Worm (Caenorhabditis elegans): Measurements from ENCODE around the gene R09D1.13.
"Not testable (repeated sequence)": the region's sequence is repeated elsewhere in the genome, so short reads cannot be mapped to it uniquely, and the experiment has no call there.

The R09D1.13 gene

ce11 chrII:9452172-9452571 lies 6.9 kb upstream of the R09D1.13 start, which contains the start of gene R09D1.12:
Gene R09D1.12, minus strand, starts transcription at chrII:9452272.
- not testable (repeated sequence) for TF ChIP-seq cog-1 (tag; optimal IDR thresholded peaks at IDR 0.05); klf-2 (GFP tag; conservative IDR thresholded peaks at IDR 0.05); ztf-23 (GFP tag; IDR thresholded peaks at IDR 0.05)

DNA sequence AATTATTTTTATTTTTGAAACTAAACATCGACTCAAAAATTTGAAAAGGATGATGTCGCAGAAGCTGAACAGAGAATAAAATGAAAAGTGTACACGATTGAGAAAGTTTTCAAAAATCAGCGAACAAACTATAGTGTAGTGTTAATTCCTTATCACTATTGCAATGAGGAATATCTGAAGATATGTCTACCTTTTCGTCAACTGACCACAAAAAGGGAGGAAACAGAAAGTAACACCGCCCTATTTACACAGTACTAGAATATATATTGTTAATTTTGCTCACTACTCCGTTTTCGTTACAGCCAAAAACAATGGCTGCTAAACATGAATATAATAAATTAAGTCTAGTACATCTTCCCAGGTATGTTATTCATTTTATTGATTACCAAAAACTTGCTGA lies 2.7 kb upstream of the R09D1.13 start, which contains the start of gene chil-18:
Gene chil-18 (plus strand): TSS at position 301 of the 400 bp plus-strand sequence.
- TF ChIP-seq ztf-29 (GFP tag; IDR thresholded peaks at IDR 0.05) (no peak), ztf-23 (GFP tag; IDR thresholded peaks at IDR 0.05) (no peak), cog-1 (tag; optimal IDR thresholded peaks at IDR 0.05) (no peak), klf-2 (GFP tag; conservative IDR thresholded peaks at IDR 0.05) (no peak), ref-1 (GFP tag; conservative IDR thresholded peaks at IDR 0.05) (no peak), T22C8.4 (GFP tag; IDR thresholded peaks at IDR 0.05) (no peak), med-1 (GFP tag; optimal IDR thresholded peaks at IDR 0.05; ENCODE audit: insufficient read depth) (no peak), tab-1 (GFP tag; IDR thresholded peaks at IDR 0.05) (no peak), flt-1 (GFP tag; IDR thresholded peaks at IDR 0.05) (no peak)

ce11 chrII:9443522-9443921 lies 1.7 kb downstream of the R09D1.13 start, which contains the start of gene chil-15:
Gene chil-15, minus strand, starts transcription at chrII:9443622.
- TF ChIP-seq med-1 (GFP tag; optimal IDR thresholded peaks at IDR 0.05; ENCODE audit: insufficient read depth) (no peak), klf-2 (GFP tag; conservative IDR thresholded peaks at IDR 0.05) (no peak), ref-1 (GFP tag; conservative IDR thresholded peaks at IDR 0.05) (no peak), cog-1 (tag; optimal IDR thresholded peaks at IDR 0.05) (no peak), tab-1 (GFP tag; IDR thresholded peaks at IDR 0.05) (no peak), T22C8.4 (GFP tag; IDR thresholded peaks at IDR 0.05) (no peak), ztf-23 (GFP tag; IDR thresholded peaks at IDR 0.05) (no peak), ztf-29 (GFP tag; IDR thresholded peaks at IDR 0.05) (no peak), flt-1 (GFP tag; IDR thresholded peaks at IDR 0.05) (no peak)

- no peak for TF ChIP-seq flt-1 (GFP tag; IDR thresholded peaks at IDR 0.05)
- TF ChIP-seq tab-1 (GFP tag; IDR thresholded peaks at IDR 0.05), result no peak
- TF ChIP-seq T22C8.4 (GFP tag; IDR thresholded peaks at IDR 0.05), result no peak
- no peak for TF ChIP-seq ref-1 (GFP tag; conservative IDR thresholded peaks at IDR 0.05)
- no peak for TF ChIP-seq klf-2 (GFP tag; conservative IDR thresholded peaks at IDR 0.05)
- TF ChIP-seq ztf-29 (GFP tag; IDR thresholded peaks at IDR 0.05), result no peak
- TF ChIP-seq ztf-23 (GFP tag; IDR thresholded peaks at IDR 0.05), result no peak
- no peak for TF ChIP-seq cog-1 (tag; optimal IDR thresholded peaks at IDR 0.05)
- no peak for TF ChIP-seq med-1 (GFP tag; optimal IDR thresholded peaks at IDR 0.05; ENCODE audit: insufficient read depth)
Measured at ce11 chrII:9441838-9442237, 3.4 kb downstream of the R09D1.13 start, which contains the start of gene chil-16. Gene chil-16, minus strand, starts transcription at chrII:9441938.

ce11 chrII:9440060-9440459 lies 5.2 kb downstream of the R09D1.13 start, which contains the start of gene chil-17:
Gene chil-17, minus strand, starts transcription at chrII:9440160.
- no peak for TF ChIP-seq med-1 (GFP tag; optimal IDR thresholded peaks at IDR 0.05; ENCODE audit: insufficient read depth)
- TF ChIP-seq T22C8.4 (GFP tag; IDR thresholded peaks at IDR 0.05), result no peak
- no peak for TF ChIP-seq ztf-23 (GFP tag; IDR thresholded peaks at IDR 0.05)
- no peak for TF ChIP-seq flt-1 (GFP tag; IDR thresholded peaks at IDR 0.05)
- TF ChIP-seq cog-1 (tag; optimal IDR thresholded peaks at IDR 0.05), result no peak
- no peak for TF ChIP-seq ztf-29 (GFP tag; IDR thresholded peaks at IDR 0.05)
- no peak for TF ChIP-seq tab-1 (GFP tag; IDR thresholded peaks at IDR 0.05)
- no peak for TF ChIP-seq klf-2 (GFP tag; conservative IDR thresholded peaks at IDR 0.05)
- TF ChIP-seq ref-1 (GFP tag; conservative IDR thresholded peaks at IDR 0.05), result no peak

DNA sequence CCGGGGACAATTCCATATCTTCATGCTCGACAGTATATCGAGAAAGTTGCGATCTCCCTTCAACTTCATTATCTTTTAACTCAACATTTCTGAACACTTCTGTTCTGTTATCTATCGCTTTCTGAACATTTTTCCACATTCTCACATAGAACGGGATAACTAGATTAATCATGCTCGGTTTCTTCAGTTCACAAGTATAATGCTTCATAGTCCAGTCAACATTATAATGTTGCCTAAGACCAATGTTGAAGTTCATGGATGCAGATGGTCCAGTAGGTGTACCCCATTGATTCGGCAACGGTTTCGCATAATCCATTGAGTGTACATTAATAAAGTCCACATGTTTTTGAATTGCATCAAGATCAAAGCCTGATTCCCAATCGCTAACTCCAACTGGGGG lies 6.4 kb downstream of the R09D1.13 start:
- TF ChIP-seq klf-2 (GFP tag; conservative IDR thresholded peaks at IDR 0.05) (no peak), cog-1 (tag; optimal IDR thresholded peaks at IDR 0.05) (no peak), flt-1 (GFP tag; IDR thresholded peaks at IDR 0.05) (no peak), med-1 (GFP tag; optimal IDR thresholded peaks at IDR 0.05; ENCODE audit: insufficient read depth) (no peak), tab-1 (GFP tag; IDR thresholded peaks at IDR 0.05) (no peak), T22C8.4 (GFP tag; IDR thresholded peaks at IDR 0.05) (no peak), ztf-23 (GFP tag; IDR thresholded peaks at IDR 0.05) (no peak), ztf-29 (GFP tag; IDR thresholded peaks at IDR 0.05) (no peak), ref-1 (GFP tag; conservative IDR thresholded peaks at IDR 0.05) (no peak)

ce11 chrII:9438227-9438626 lies 7.0 kb downstream of the R09D1.13 start, which contains the start of gene chil-13:
Gene chil-13, minus strand, starts transcription at chrII:9438327.
- TF ChIP-seq med-1 (GFP tag; optimal IDR thresholded peaks at IDR 0.05; ENCODE audit: insufficient read depth), result no peak

DNA sequence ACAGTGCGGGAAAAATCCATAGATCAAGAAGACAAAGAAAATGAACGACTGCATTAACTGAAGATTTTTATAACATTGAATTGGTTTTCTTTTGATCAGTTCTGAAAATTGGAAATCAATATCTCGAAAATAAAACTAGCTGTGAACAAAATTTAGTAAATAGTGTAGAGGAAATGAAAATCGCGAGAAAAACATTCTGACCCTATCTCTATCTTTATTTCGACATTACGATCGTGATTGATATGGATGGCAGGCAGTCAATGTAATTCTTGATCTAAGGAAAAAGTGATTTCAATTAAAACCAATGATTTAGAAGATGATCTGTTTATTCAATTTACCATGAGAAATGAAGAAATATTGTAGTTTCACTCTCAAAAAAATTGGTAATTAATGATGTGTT lies 9.3 kb downstream of the R09D1.13 start, which contains the start of gene kin-16:
Gene kin-16 (minus strand): TSS at position 101 of the 400 bp plus-strand sequence.
- TF ChIP-seq tab-1 (GFP tag; IDR thresholded peaks at IDR 0.05), result no peak
- TF ChIP-seq klf-2 (GFP tag; conservative IDR thresholded peaks at IDR 0.05), result no peak
- TF ChIP-seq med-1 (GFP tag; optimal IDR thresholded peaks at IDR 0.05; ENCODE audit: insufficient read depth), result no peak

ce11 chrII:9433609-9434008 lies 11.7 kb downstream of the R09D1.13 start, which contains the start of gene kin-15:
Gene kin-15, minus strand, starts transcription at chrII:9433709.
- no peak for TF ChIP-seq ztf-29 (GFP tag; IDR thresholded peaks at IDR 0.05)
- no peak for TF ChIP-seq cog-1 (tag; optimal IDR thresholded peaks at IDR 0.05)
- TF ChIP-seq tab-1 (GFP tag; IDR thresholded peaks at IDR 0.05), result no peak
- TF ChIP-seq T22C8.4 (GFP tag; IDR thresholded peaks at IDR 0.05), result no peak
- TF ChIP-seq med-1 (GFP tag; optimal IDR thresholded peaks at IDR 0.05; ENCODE audit: insufficient read depth), result no peak
- TF ChIP-seq ztf-23 (GFP tag; IDR thresholded peaks at IDR 0.05), result no peak
- no peak for TF ChIP-seq flt-1 (GFP tag; IDR thresholded peaks at IDR 0.05)
- TF ChIP-seq ref-1 (GFP tag; conservative IDR thresholded peaks at IDR 0.05), result no peak
- TF ChIP-seq klf-2 (GFP tag; conservative IDR thresholded peaks at IDR 0.05), result no peak

DNA sequence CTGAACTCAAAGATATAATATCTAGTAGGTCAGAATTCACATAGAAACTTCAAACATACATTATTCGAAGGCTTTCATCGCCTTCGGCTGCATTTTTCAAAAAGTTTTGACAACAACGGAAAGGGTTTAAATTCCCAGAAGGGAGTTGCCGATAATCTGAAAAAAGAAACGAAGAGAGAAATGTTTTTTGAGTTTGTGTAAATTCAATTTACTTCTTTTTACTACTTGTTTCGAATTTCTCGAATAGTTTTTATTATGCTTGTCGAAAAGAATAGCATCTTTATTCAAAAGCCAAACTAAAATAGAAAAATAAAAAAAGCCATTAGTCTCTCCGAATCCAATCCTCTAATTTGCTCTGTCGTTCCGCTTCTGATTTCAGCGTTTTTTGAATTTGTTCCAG lies 14.1 kb downstream of the R09D1.13 start:
- TF ChIP-seq med-1 (GFP tag; optimal IDR thresholded peaks at IDR 0.05; ENCODE audit: insufficient read depth) (no peak), ztf-29 (GFP tag; IDR thresholded peaks at IDR 0.05) (no peak), ztf-23 (GFP tag; IDR thresholded peaks at IDR 0.05) (no peak), T22C8.4 (GFP tag; IDR thresholded peaks at IDR 0.05) (no peak), tab-1 (GFP tag; IDR thresholded peaks at IDR 0.05) (no peak), klf-2 (GFP tag; conservative IDR thresholded peaks at IDR 0.05) (no peak), ref-1 (GFP tag; conservative IDR thresholded peaks at IDR 0.05) (no peak), flt-1 (GFP tag; IDR thresholded peaks at IDR 0.05) (no peak), cog-1 (tag; optimal IDR thresholded peaks at IDR 0.05) (no peak)
